Worm (Caenorhabditis elegans): ENCODE measurements around the gene K07F5.8.

K07F5.8 gene

ce11 chrIV:9858970-9859369, 9.4 kb upstream of the K07F5.8 start:
- TF ChIP-seq flt-1 (GFP tag; IDR thresholded peaks at IDR 0.05): no peak
- no peak for TF ChIP-seq ztf-23 (GFP tag; IDR thresholded peaks at IDR 0.05)
- TF ChIP-seq tab-1 (GFP tag; IDR thresholded peaks at IDR 0.05): no peak
- no peak for TF ChIP-seq ref-1 (GFP tag; conservative IDR thresholded peaks at IDR 0.05)
- TF ChIP-seq ztf-29 (GFP tag; IDR thresholded peaks at IDR 0.05): no peak
- TF ChIP-seq cog-1 (tag; optimal IDR thresholded peaks at IDR 0.05): no peak
- TF ChIP-seq klf-2 (GFP tag; conservative IDR thresholded peaks at IDR 0.05): no peak
- TF ChIP-seq med-1 (GFP tag; optimal IDR thresholded peaks at IDR 0.05; ENCODE audit: insufficient read depth): no peak
- TF ChIP-seq T22C8.4 (GFP tag; IDR thresholded peaks at IDR 0.05): no peak

ce11 chrIV:9857952-9858488, 8.5 kb upstream of the K07F5.8 start, which contains the start of gene npp-1:
npp-1 (plus strand) TSS chrIV:9858488.
- TF ChIP-seq med-1 (GFP tag; optimal IDR thresholded peaks at IDR 0.05; ENCODE audit: insufficient read depth): no peak
- TF ChIP-seq klf-2 (GFP tag; conservative IDR thresholded peaks at IDR 0.05): no peak
- no peak for TF ChIP-seq tab-1 (GFP tag; IDR thresholded peaks at IDR 0.05)
- no peak for TF ChIP-seq ztf-23 (GFP tag; IDR thresholded peaks at IDR 0.05)
- TF ChIP-seq ref-1 (GFP tag; conservative IDR thresholded peaks at IDR 0.05): no peak

- TF ChIP-seq med-1 (GFP tag; optimal IDR thresholded peaks at IDR 0.05; ENCODE audit: insufficient read depth): no peak
- TF ChIP-seq ztf-29 (GFP tag; IDR thresholded peaks at IDR 0.05): no peak
- TF ChIP-seq T22C8.4 (GFP tag; IDR thresholded peaks at IDR 0.05): no peak
- TF ChIP-seq ztf-23 (GFP tag; IDR thresholded peaks at IDR 0.05): no peak
- no peak for TF ChIP-seq tab-1 (GFP tag; IDR thresholded peaks at IDR 0.05)
- no peak for TF ChIP-seq klf-2 (GFP tag; conservative IDR thresholded peaks at IDR 0.05)
- TF ChIP-seq ref-1 (GFP tag; conservative IDR thresholded peaks at IDR 0.05): no peak
- TF ChIP-seq cog-1 (tag; optimal IDR thresholded peaks at IDR 0.05): no peak
- no peak for TF ChIP-seq flt-1 (GFP tag; IDR thresholded peaks at IDR 0.05)
These were observed 6.2 kb upstream of the K07F5.8 start, which contains the start of gene K07F5.12 for ce11 chrIV:9855712-9856111. K07F5.12 (plus strand) TSS chrIV:9856012.

ce11 chrIV:9854952-9855351, 5.4 kb upstream of the K07F5.8 start:
- TF ChIP-seq T22C8.4 (GFP tag; IDR thresholded peaks at IDR 0.05) (no peak), cog-1 (tag; optimal IDR thresholded peaks at IDR 0.05) (no peak), ztf-23 (GFP tag; IDR thresholded peaks at IDR 0.05) (no peak), klf-2 (GFP tag; conservative IDR thresholded peaks at IDR 0.05) (no peak), ztf-29 (GFP tag; IDR thresholded peaks at IDR 0.05) (no peak), med-1 (GFP tag; optimal IDR thresholded peaks at IDR 0.05; ENCODE audit: insufficient read depth) (no peak), tab-1 (GFP tag; IDR thresholded peaks at IDR 0.05) (no peak)

- no peak for TF ChIP-seq flt-1 (GFP tag; IDR thresholded peaks at IDR 0.05)
- TF ChIP-seq tab-1 (GFP tag; IDR thresholded peaks at IDR 0.05): no peak
- TF ChIP-seq cog-1 (tag; optimal IDR thresholded peaks at IDR 0.05): no peak
- TF ChIP-seq klf-2 (GFP tag; conservative IDR thresholded peaks at IDR 0.05): no peak
- no peak for TF ChIP-seq ref-1 (GFP tag; conservative IDR thresholded peaks at IDR 0.05)
- TF ChIP-seq ztf-23 (GFP tag; IDR thresholded peaks at IDR 0.05): no peak
- no peak for TF ChIP-seq ztf-29 (GFP tag; IDR thresholded peaks at IDR 0.05)
- TF ChIP-seq med-1 (GFP tag; optimal IDR thresholded peaks at IDR 0.05; ENCODE audit: insufficient read depth): no peak
- TF ChIP-seq T22C8.4 (GFP tag; IDR thresholded peaks at IDR 0.05): no peak
These were observed 3.4 kb upstream of the K07F5.8 start for ce11 chrIV:9852818-9853466.

ce11 chrIV:9852250-9852649, 2.7 kb upstream of the K07F5.8 start, which contains the start of gene ssq-1:
ssq-1 (plus strand) TSS chrIV:9852550.
- TF ChIP-seq flt-1 (GFP tag; IDR thresholded peaks at IDR 0.05): no peak
- no peak for TF ChIP-seq tab-1 (GFP tag; IDR thresholded peaks at IDR 0.05)
- no peak for TF ChIP-seq med-1 (GFP tag; optimal IDR thresholded peaks at IDR 0.05; ENCODE audit: insufficient read depth)
- TF ChIP-seq cog-1 (tag; optimal IDR thresholded peaks at IDR 0.05): no peak
- no peak for TF ChIP-seq ztf-29 (GFP tag; IDR thresholded peaks at IDR 0.05)
- no peak for TF ChIP-seq ref-1 (GFP tag; conservative IDR thresholded peaks at IDR 0.05)
- no peak for TF ChIP-seq T22C8.4 (GFP tag; IDR thresholded peaks at IDR 0.05)
- TF ChIP-seq klf-2 (GFP tag; conservative IDR thresholded peaks at IDR 0.05): no peak
- no peak for TF ChIP-seq ztf-23 (GFP tag; IDR thresholded peaks at IDR 0.05)

- TF ChIP-seq klf-2 (GFP tag; conservative IDR thresholded peaks at IDR 0.05) (no peak), ztf-29 (GFP tag; IDR thresholded peaks at IDR 0.05) (no peak), flt-1 (GFP tag; IDR thresholded peaks at IDR 0.05) (no peak), tab-1 (GFP tag; IDR thresholded peaks at IDR 0.05) (no peak)
These were observed 1.4 kb upstream of the K07F5.8 start, which contains the start of gene ssp-10 for ce11 chrIV:9850931-9851330. ssp-10 (minus strand) TSS chrIV:9851031.

- TF ChIP-seq tab-1 (GFP tag; IDR thresholded peaks at IDR 0.05): no peak
- TF ChIP-seq med-1 (GFP tag; optimal IDR thresholded peaks at IDR 0.05; ENCODE audit: insufficient read depth): no peak
- TF ChIP-seq ref-1 (GFP tag; conservative IDR thresholded peaks at IDR 0.05): no peak
- TF ChIP-seq cog-1 (tag; optimal IDR thresholded peaks at IDR 0.05): no peak
- TF ChIP-seq T22C8.4 (GFP tag; IDR thresholded peaks at IDR 0.05): no peak
These were observed 1.4 kb downstream of the K07F5.8 start, which contains the start of gene K07F5.7 for ce11 chrIV:9848075-9848474. K07F5.7 (minus strand) TSS chrIV:9848175.

ce11 chrIV:9846574-9846973, 3.0 kb downstream of the K07F5.8 start, which contains the start of gene K07F5.6:
K07F5.6 (minus strand) TSS chrIV:9846674.
- TF ChIP-seq klf-2 (GFP tag; conservative IDR thresholded peaks at IDR 0.05): no peak
- TF ChIP-seq ref-1 (GFP tag; conservative IDR thresholded peaks at IDR 0.05): no peak
- no peak for TF ChIP-seq tab-1 (GFP tag; IDR thresholded peaks at IDR 0.05)
- no peak for TF ChIP-seq ztf-29 (GFP tag; IDR thresholded peaks at IDR 0.05)
- no peak for TF ChIP-seq T22C8.4 (GFP tag; IDR thresholded peaks at IDR 0.05)
- no peak for TF ChIP-seq flt-1 (GFP tag; IDR thresholded peaks at IDR 0.05)
- no peak for TF ChIP-seq cog-1 (tag; optimal IDR thresholded peaks at IDR 0.05)
- no peak for TF ChIP-seq med-1 (GFP tag; optimal IDR thresholded peaks at IDR 0.05; ENCODE audit: insufficient read depth)
- TF ChIP-seq ztf-23 (GFP tag; IDR thresholded peaks at IDR 0.05): no peak

ce11 chrIV:9843760-9844159, 5.8 kb downstream of the K07F5.8 start, which contains the start of gene nspd-2:
nspd-2 (plus strand) TSS chrIV:9844060.
- TF ChIP-seq ref-1 (GFP tag; conservative IDR thresholded peaks at IDR 0.05) (no peak), tab-1 (GFP tag; IDR thresholded peaks at IDR 0.05) (no peak), ztf-23 (GFP tag; IDR thresholded peaks at IDR 0.05) (no peak), klf-2 (GFP tag; conservative IDR thresholded peaks at IDR 0.05) (no peak), T22C8.4 (GFP tag; IDR thresholded peaks at IDR 0.05) (no peak), med-1 (GFP tag; optimal IDR thresholded peaks at IDR 0.05; ENCODE audit: insufficient read depth) (no peak), cog-1 (tag; optimal IDR thresholded peaks at IDR 0.05) (no peak), ztf-29 (GFP tag; IDR thresholded peaks at IDR 0.05) (no peak), flt-1 (GFP tag; IDR thresholded peaks at IDR 0.05) (no peak)
